Worm (Caenorhabditis elegans): ENCODE results near the gene F38B7.3.

DNA sequence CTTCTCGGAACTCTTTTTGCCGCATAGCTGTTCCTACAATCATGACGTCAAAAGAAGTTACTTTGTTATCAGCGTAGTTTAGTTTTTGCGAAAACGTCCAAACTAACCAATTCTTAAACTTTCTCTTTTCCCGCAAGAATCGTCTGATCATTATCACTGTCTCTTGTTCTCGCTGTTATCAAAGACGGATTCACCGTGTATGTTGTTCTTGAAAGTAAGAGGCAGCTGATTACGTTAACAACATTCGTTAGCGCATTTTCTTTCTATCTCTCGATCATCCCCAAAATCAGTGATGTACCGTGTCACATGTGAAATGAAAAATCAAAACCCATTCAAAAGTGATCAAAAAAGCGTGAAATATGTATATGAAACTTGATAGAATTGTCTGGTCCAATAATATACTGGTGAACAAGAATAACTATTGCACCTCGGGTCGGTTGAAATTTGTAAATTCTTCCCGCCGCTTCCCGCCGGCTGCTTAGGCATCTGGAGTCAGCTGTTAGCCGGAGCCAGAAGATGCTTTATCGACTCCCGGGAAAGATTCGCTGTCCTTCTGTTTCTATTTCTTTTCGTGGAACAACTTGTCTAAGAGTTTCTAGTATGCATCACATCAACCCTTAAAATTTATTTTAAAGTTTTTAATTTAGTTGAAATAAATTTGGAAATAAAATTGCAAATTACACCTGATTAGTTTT lies 14.3 kb upstream of the F38B7.3 start:
- TF ChIP-seq ztf-23 (GFP tag; IDR thresholded peaks at IDR 0.05): no peak
- TF ChIP-seq flt-1 (GFP tag; IDR thresholded peaks at IDR 0.05): no peak
- TF ChIP-seq med-1 (GFP tag; optimal IDR thresholded peaks at IDR 0.05; ENCODE audit: insufficient read depth): no peak
- TF ChIP-seq klf-2 (GFP tag; conservative IDR thresholded peaks at IDR 0.05): no peak
- no peak for TF ChIP-seq ref-1 (GFP tag; conservative IDR thresholded peaks at IDR 0.05)
